Worm (Caenorhabditis elegans) whole organism, L2 larva: ENCODE results near the gene F55G7.4.

Source experiments
- elt-1 ChIP-seq: fragments of 150-350 bp; optimal IDR thresholded peaks from 2 replicates; lab custom pipeline; 2014; ENCODE audit warnings: missing biosample characterization, missing genetic modification characterization
- gmeb-1 ChIP-seq: fragments of 150-350 bp; optimal IDR thresholded peaks from 2 replicates; lab custom pipeline; 2014; ENCODE audit warnings: missing biosample characterization, missing genetic modification characterization
- lin-13 ChIP-seq: fragments of 150-350 bp; optimal IDR thresholded peaks from 2 replicates; lab custom pipeline; 2014; ENCODE audit warnings: missing biosample characterization, missing genetic modification reagents, missing genetic modification characterization
- nhr-21 ChIP-seq: fragments of 150-350 bp; optimal IDR thresholded peaks from 2 replicates; lab custom pipeline; 2014; ENCODE audit warnings: missing biosample characterization, missing genetic modification characterization
- nhr-23 ChIP-seq: fragments of 150-350 bp; optimal IDR thresholded peaks from 2 replicates; lab custom pipeline; 2014; ENCODE audit warnings: missing biosample characterization, missing genetic modification reagents, missing genetic modification characterization
- nhr-237 ChIP-seq: fragments of 150-350 bp; optimal IDR thresholded peaks from 2 replicates; lab custom pipeline; 2014; ENCODE audit warnings: missing biosample characterization, missing genetic modification characterization
- nhr-25 ChIP-seq: fragments of 150-350 bp; sonication (generic microtip); optimal IDR thresholded peaks from 3 replicates; lab custom pipeline; 2014; ENCODE audit warnings: missing biosample characterization, missing genetic modification characterization
- nhr-77 ChIP-seq: fragments of 150-350 bp; optimal IDR thresholded peaks from 2 replicates; lab custom pipeline; 2014; ENCODE audit warnings: missing biosample characterization, missing genetic modification characterization
- unc-39 ChIP-seq: fragments of 150-350 bp; optimal IDR thresholded peaks from 2 replicates; lab custom pipeline; 2014; ENCODE audit warnings: missing biosample characterization, missing genetic modification characterization
- unc-62 ChIP-seq: fragments of 150-350 bp; optimal IDR thresholded peaks from 2 replicates; lab custom pipeline; 2014; ENCODE audit warnings: missing biosample characterization, missing genetic modification reagents, missing genetic modification characterization
- zag-1 ChIP-seq: fragments of 150-350 bp; optimal IDR thresholded peaks from 2 replicates; lab custom pipeline; 2014; ENCODE audit warnings: missing biosample characterization, missing genetic modification characterization

DNA sequence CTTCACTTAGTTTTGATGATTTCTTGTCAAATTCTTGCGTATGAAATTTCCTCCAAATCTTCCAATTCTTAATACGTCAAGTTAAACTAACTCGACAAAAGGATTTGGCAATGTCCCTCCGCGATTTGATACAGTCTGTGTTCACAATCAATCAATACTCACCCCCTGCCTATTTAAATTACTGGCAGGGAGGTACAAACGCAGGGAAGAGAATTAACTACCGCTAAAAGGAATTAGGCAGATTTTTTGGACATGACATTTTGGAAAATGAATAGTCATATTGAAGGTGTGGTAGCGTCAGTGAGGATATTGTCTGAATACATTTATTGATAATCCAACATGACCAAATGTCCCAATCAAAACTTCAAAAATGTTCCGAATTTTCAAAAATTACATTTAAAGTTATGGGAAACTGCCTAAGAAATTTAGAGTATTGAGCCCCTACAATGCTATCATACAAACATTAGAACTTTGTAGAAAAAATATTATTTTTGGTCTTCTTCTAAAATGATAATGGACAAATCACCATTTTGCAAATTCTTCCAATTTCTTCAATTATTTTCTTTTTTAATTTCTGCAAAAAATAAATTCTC is 9.8 kb downstream of the F55G7.4 start:
- TF ChIP-seq gmeb-1 (tag; lab: Kevin White, UChicago): peak; percentile 97
- TF ChIP-seq nhr-21 (tag; lab: Kevin White, UChicago): peak; percentile 100
- TF ChIP-seq unc-62 (GFP tag; lab: Kevin White, UChicago): peak; percentile 93
- TF ChIP-seq nhr-25 (tag; lab: Kevin White, UChicago): peak; percentile 98
- peak; percentile 96 for TF ChIP-seq zag-1
- peak; percentile 98 for TF ChIP-seq nhr-77
- no peak for TF ChIP-seq nhr-23 (tag; lab: Kevin White, UChicago)
- TF ChIP-seq unc-39: peak; percentile 89
- no peak for TF ChIP-seq elt-1 (tag; lab: Kevin White, UChicago)
- peak; percentile 99 for TF ChIP-seq lin-13 (GFP tag; lab: Kevin White, UChicago)
- TF ChIP-seq nhr-237 (tag; lab: Kevin White, UChicago): peak; percentile 96
